Fruit fly (Drosophila melanogaster) whole organism, embryonic: Measurements from ENCODE around the gene fmt.

Experiments used
- Abd-B ChIP-seq: fragments of 200-800 bp; sonication (Bioruptor generic); optimal IDR thresholded peaks from 2 replicates; lab custom pipeline; 2018; ENCODE audit warnings: missing biosample characterization, mild to moderate bottlenecking, missing genetic modification characterization, moderate library complexity
- CG10654 ChIP-seq: fragments of 200-800 bp; sonication (Bioruptor generic); optimal IDR thresholded peaks from 2 replicates; lab custom pipeline; 2016; ENCODE audit warnings: missing biosample characterization, missing genetic modification characterization
- CG10959 ChIP-seq: fragments of 200-800 bp; sonication (Bioruptor generic); IDR thresholded peaks from 2 replicates; pipeline ENCODE4 v1.3.6; 2022; ENCODE audit warnings: missing biosample characterization, missing genetic modification characterization
- CG11093 ChIP-seq: fragments of 200-800 bp; sonication (Bioruptor generic); IDR thresholded peaks from 3 replicates; pipeline ENCODE4 v1.3.6; 2022; ENCODE audit warnings: missing biosample characterization, missing genetic modification characterization
- CG11504 ChIP-seq: fragments of 200-800 bp; sonication (Bioruptor generic); optimal IDR thresholded peaks from 3 replicates; lab custom pipeline; 2019; ENCODE audit warnings: missing biosample characterization, mild to moderate bottlenecking, missing genetic modification characterization, moderate library complexity
- CG12155 ChIP-seq: fragments of 200-800 bp; sonication (Bioruptor generic); optimal IDR thresholded peaks from 3 replicates; lab custom pipeline; 2016; ENCODE audit warnings: missing biosample characterization, missing genetic modification characterization
- CG13123 ChIP-seq: fragments of 200-800 bp; sonication (Bioruptor generic); optimal IDR thresholded peaks from 2 replicates; lab custom pipeline; 2016; ENCODE audit warnings: missing biosample characterization, missing genetic modification characterization
- CG14710 ChIP-seq: fragments of 200-800 bp; sonication (Bioruptor generic); optimal IDR thresholded peaks from 3 replicates; lab custom pipeline; 2019; ENCODE audit warnings: missing biosample characterization, mild to moderate bottlenecking, missing genetic modification characterization, moderate library complexity
- CG1529 ChIP-seq: fragments of 200-800 bp; sonication (Bioruptor generic); optimal IDR thresholded peaks from 3 replicates; lab custom pipeline; 2018; ENCODE audit warnings: missing biosample characterization, missing genetic modification characterization
- CG15479 ChIP-seq: fragments of 200-800 bp; sonication (Bioruptor generic); optimal IDR thresholded peaks from 3 replicates; lab custom pipeline; 2019; ENCODE audit warnings: missing biosample characterization, mild to moderate bottlenecking, missing genetic modification characterization, moderate library complexity
- CG3163 ChIP-seq: fragments of 200-800 bp; sonication (Bioruptor generic); optimal IDR thresholded peaks from 3 replicates; lab custom pipeline; 2016; ENCODE audit warnings: missing biosample characterization, missing genetic modification characterization
- CG4820 ChIP-seq: fragments of 200-800 bp; sonication (Bioruptor generic); optimal IDR thresholded peaks from 3 replicates; lab custom pipeline; 2016; ENCODE audit warnings: missing biosample characterization, missing genetic modification characterization
- CG8944 ChIP-seq: fragments of 200-800 bp; sonication (Bioruptor generic); optimal IDR thresholded peaks from 3 replicates; lab custom pipeline; 2016; ENCODE audit warnings: missing biosample characterization, missing genetic modification characterization
- CG9727 ChIP-seq: fragments of 200-800 bp; sonication (Bioruptor generic); optimal IDR thresholded peaks from 3 replicates; lab custom pipeline; 2017; ENCODE audit warnings: missing biosample characterization, mild to moderate bottlenecking, missing genetic modification characterization
- CG9797 ChIP-seq: fragments of 200-800 bp; sonication (Bioruptor generic); optimal IDR thresholded peaks from 3 replicates; lab custom pipeline; 2018; ENCODE audit warnings: missing biosample characterization, mild to moderate bottlenecking, missing genetic modification characterization
- Camta ChIP-seq: fragments of 200-800 bp; sonication (Bioruptor generic); optimal IDR thresholded peaks from 2 replicates; lab custom pipeline; 2016; ENCODE audit warnings: missing biosample characterization, missing genetic modification characterization
- Dbx ChIP-seq: fragments of 200-800 bp; sonication (Bioruptor generic); IDR thresholded peaks from 3 replicates; pipeline ENCODE4 v1.3.6; 2022; ENCODE audit warnings: missing biosample characterization, missing genetic modification characterization
- Dek ChIP-seq: fragments of 200-800 bp; sonication (Bioruptor generic); optimal IDR thresholded peaks from 3 replicates; lab custom pipeline; 2019; ENCODE audit warnings: missing biosample characterization, mild to moderate bottlenecking, missing genetic modification characterization, moderate library complexity
- Doc2 ChIP-seq: fragments of 200-800 bp; sonication (Bioruptor generic); IDR thresholded peaks from 2 replicates; pipeline ENCODE4 v1.3.6; 2022; ENCODE audit warnings: missing biosample characterization, missing genetic modification characterization
- Dp ChIP-seq: fragments of 200-800 bp; sonication (Bioruptor generic); optimal IDR thresholded peaks from 2 replicates; lab custom pipeline; 2018; ENCODE audit warnings: missing biosample characterization, mild to moderate bottlenecking, missing genetic modification characterization, moderate library complexity
- E2f1 ChIP-seq: fragments of 200-800 bp; sonication (Bioruptor generic); IDR thresholded peaks from 2 replicates; pipeline ENCODE4 v1.3.6; 2022; ENCODE audit warnings: missing biosample characterization, missing genetic modification characterization
- Elba2 ChIP-seq: fragments of 200-800 bp; sonication (Bioruptor generic); optimal IDR thresholded peaks from 3 replicates; lab custom pipeline; 2016; ENCODE audit warnings: missing biosample characterization, missing genetic modification characterization
- Hsf ChIP-seq: fragments of 200-800 bp; sonication (Bioruptor generic); optimal IDR thresholded peaks from 3 replicates; lab custom pipeline; 2016; ENCODE audit warnings: missing biosample characterization, missing genetic modification characterization
- Lim3 ChIP-seq: fragments of 200-800 bp; sonication (Bioruptor generic); IDR thresholded peaks from 2 replicates; pipeline ENCODE4 v1.3.6; 2022; ENCODE audit warnings: missing biosample characterization, missing genetic modification characterization
- MBD-R2 ChIP-seq: fragments of 200-800 bp; sonication (Bioruptor generic); IDR thresholded peaks from 2 replicates; pipeline ENCODE4 v1.3.6; 2022; ENCODE audit warnings: missing biosample characterization, missing genetic modification characterization
- NC2α ChIP-seq: fragments of 200-800 bp; sonication (Bioruptor generic); optimal IDR thresholded peaks from 2 replicates; lab custom pipeline; 2016; ENCODE audit warnings: missing biosample characterization, missing genetic modification characterization
- Scr ChIP-seq: fragments of 200-800 bp; sonication (Bioruptor generic); IDR thresholded peaks from 2 replicates; pipeline ENCODE4 v1.3.6; 2022; ENCODE audit warnings: missing biosample characterization, missing genetic modification characterization; ENCODE audit not compliant: partially characterized antibody
- Xbp1 ChIP-seq: fragments of 200-800 bp; sonication (Bioruptor generic); optimal IDR thresholded peaks from 3 replicates; lab custom pipeline; 2016; ENCODE audit warnings: missing biosample characterization, mild to moderate bottlenecking, missing genetic modification characterization
- Xrp1 ChIP-seq: fragments of 200-800 bp; sonication (Bioruptor generic); IDR thresholded peaks from 2 replicates; pipeline ENCODE4 v1.3.6; 2022; ENCODE audit warnings: missing biosample characterization, missing genetic modification characterization
- ac ChIP-seq: fragments of 200-800 bp; sonication (Bioruptor generic); optimal IDR thresholded peaks from 3 replicates; lab custom pipeline; 2017; ENCODE audit warnings: missing biosample characterization, mild to moderate bottlenecking, missing genetic modification characterization
- ara ChIP-seq: fragments of 200-800 bp; sonication (Bioruptor generic); IDR thresholded peaks from 2 replicates; pipeline ENCODE4 v1.3.6; 2022; ENCODE audit warnings: missing biosample characterization, missing genetic modification characterization
- ash1 ChIP-seq: fragments of 200-800 bp; sonication (Bioruptor generic); optimal IDR thresholded peaks from 2 replicates; lab custom pipeline; 2018; ENCODE audit warnings: missing biosample characterization, mild to moderate bottlenecking, missing genetic modification characterization
- chm ChIP-seq: fragments of 200-800 bp; sonication (Bioruptor generic); IDR thresholded peaks from 2 replicates; pipeline ENCODE4 v1.3.6; 2022; ENCODE audit warnings: missing biosample characterization, missing genetic modification characterization
- crp ChIP-seq, 2 experiments: fragments of 200-800 bp; sonication (Bioruptor generic); optimal IDR thresholded peaks; 2 replicates in 1 of 2; 3 replicates in 1 of 2; lab custom pipeline; 2017; ENCODE audit warnings: missing biosample characterization in 2 of 2, missing genetic modification characterization in 2 of 2, mild to moderate bottlenecking in 1 of 2, moderate library complexity in 1 of 2
- dmrt11E ChIP-seq: fragments of 200-800 bp; sonication (Bioruptor generic); optimal IDR thresholded peaks from 3 replicates; lab custom pipeline; 2018; ENCODE audit warnings: missing biosample characterization, mild to moderate bottlenecking, missing genetic modification characterization, moderate library complexity
- eyg ChIP-seq: fragments of 200-800 bp; sonication (Bioruptor generic); optimal IDR thresholded peaks from 3 replicates; lab custom pipeline; 2016; ENCODE audit warnings: missing biosample characterization, missing genetic modification characterization
- ftz-f1 ChIP-seq: fragments of 200-800 bp; sonication (Bioruptor generic); optimal IDR thresholded peaks from 2 replicates; lab custom pipeline; 2016; ENCODE audit warnings: missing biosample characterization, missing genetic modification characterization
- gsb ChIP-seq: fragments of 200-800 bp; sonication (Bioruptor generic); IDR thresholded peaks from 2 replicates; pipeline ENCODE4 v1.3.6; 2022; ENCODE audit warnings: missing biosample characterization, missing genetic modification characterization
- her ChIP-seq: fragments of 200-800 bp; sonication (Bioruptor generic); optimal IDR thresholded peaks from 2 replicates; lab custom pipeline; 2016; ENCODE audit warnings: missing biosample characterization, missing genetic modification characterization
- otp ChIP-seq: fragments of 200-800 bp; sonication (Bioruptor generic); IDR thresholded peaks from 3 replicates; pipeline ENCODE4, ENCODE4 v1.3.6; 2022; ENCODE audit warnings: missing biosample characterization, missing genetic modification characterization
- pfk ChIP-seq: fragments of 200-800 bp; sonication (Bioruptor generic); optimal IDR thresholded peaks from 2 replicates; lab custom pipeline; 2018; ENCODE audit warnings: missing biosample characterization, mild to moderate bottlenecking, missing genetic modification characterization, moderate library complexity
- phol ChIP-seq: fragments of 200-800 bp; sonication (Bioruptor generic); optimal IDR thresholded peaks from 3 replicates; lab custom pipeline; 2018; ENCODE audit warnings: missing biosample characterization, mild to moderate bottlenecking, missing genetic modification characterization, moderate library complexity
- pum ChIP-seq: fragments of 200-800 bp; sonication (Bioruptor generic); optimal IDR thresholded peaks from 2 replicates; lab custom pipeline; 2016; ENCODE audit warnings: missing biosample characterization, missing genetic modification characterization
- pzg ChIP-seq: fragments of 200-800 bp; sonication (Bioruptor generic); optimal IDR thresholded peaks from 3 replicates; lab custom pipeline; 2018; ENCODE audit warnings: missing biosample characterization, mild to moderate bottlenecking, missing genetic modification characterization, moderate library complexity
- shn ChIP-seq: fragments of 200-800 bp; sonication (Bioruptor generic); optimal IDR thresholded peaks from 3 replicates; lab custom pipeline; 2016; ENCODE audit warnings: missing biosample characterization, missing genetic modification characterization
- stwl ChIP-seq: fragments of 200-800 bp; sonication (Bioruptor generic); optimal IDR thresholded peaks from 3 replicates; lab custom pipeline; 2018; ENCODE audit warnings: missing biosample characterization, mild to moderate bottlenecking, missing genetic modification characterization, moderate library complexity
- tap ChIP-seq: fragments of 200-800 bp; optimal IDR thresholded peaks from 3 replicates; lab custom pipeline; 2019; ENCODE audit warnings: missing biosample characterization, mild to moderate bottlenecking, missing genetic modification characterization, moderate library complexity
- tio ChIP-seq: fragments of 200-800 bp; sonication (Bioruptor generic); optimal IDR thresholded peaks from 2 replicates; lab custom pipeline; 2017; ENCODE audit warnings: missing biosample characterization, missing genetic modification characterization, inconsistent platforms
- trem ChIP-seq: fragments of 200-800 bp; optimal IDR thresholded peaks from 3 replicates; lab custom pipeline; 2019; ENCODE audit warnings: missing biosample characterization, mild to moderate bottlenecking, missing genetic modification characterization, moderate library complexity
- vvl ChIP-seq: fragments of 200-800 bp; sonication (Bioruptor generic); IDR thresholded peaks from 2 replicates; pipeline ENCODE4 v1.3.6; 2022; ENCODE audit warnings: missing biosample characterization, missing genetic modification characterization

The fmt gene

DNA sequence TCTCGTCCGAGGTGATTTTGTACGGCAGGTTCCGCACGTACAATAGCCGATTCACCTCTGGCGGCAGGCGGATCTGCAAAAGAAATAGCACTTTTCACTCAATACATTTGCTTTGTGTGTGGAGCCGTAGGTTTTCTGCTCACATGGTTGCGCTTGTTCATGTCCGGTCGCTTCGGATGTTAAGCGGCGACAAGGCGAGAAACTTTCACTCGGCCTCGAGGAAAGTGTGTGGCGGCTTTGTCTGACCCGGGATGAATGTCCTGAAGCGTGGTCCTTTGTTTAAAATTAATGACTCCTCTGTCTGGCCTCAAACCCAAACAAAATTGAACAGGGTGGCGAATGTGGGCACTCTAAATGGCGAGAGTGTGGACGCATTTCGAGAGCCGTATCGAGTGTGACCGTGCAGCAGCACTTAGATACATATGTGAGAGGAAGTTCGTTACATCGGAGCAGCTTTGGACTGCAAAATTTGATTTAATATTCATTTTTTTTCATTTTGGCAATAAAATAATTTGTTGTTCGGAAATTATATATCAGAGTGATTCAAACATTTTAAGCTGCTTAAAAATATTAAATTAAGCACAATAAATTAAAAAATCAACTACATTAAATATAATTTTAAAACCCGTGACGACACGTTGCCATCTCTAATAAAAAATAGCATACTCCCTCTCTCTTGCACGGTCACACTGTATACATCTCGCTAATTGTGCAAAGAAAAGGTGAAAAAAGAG is 19.3 kb upstream of the fmt start, which contains the start of the genes Sf3b6 and Tnpo (continued):
- TF ChIP-seq CG9727 (GFP tag; lab: Kevin White, UChicago) = peak; percentile 90
- TF ChIP-seq ara (GFP tag; lab: Robert Waterston, UW) = peak; percentile 69
- TF ChIP-seq crp (GFP tag; optimal IDR thresholded peaks at IDR 0.05; lab: Kevin White, UChicago) = peak in 1 of 2 experiments; percentile 68
- peak; percentile 91 for TF ChIP-seq CG12155 (GFP tag; lab: Kevin White, UChicago)
- peak; percentile 91 for TF ChIP-seq CG14710 (tag; lab: Kevin White, UChicago)
- no peak for TF ChIP-seq Dek (tag; lab: Kevin White, UChicago)
- TF ChIP-seq Dbx = peak; percentile 84
- TF ChIP-seq Hsf (GFP tag; lab: Kevin White, UChicago) = peak; percentile 84
- TF ChIP-seq tio (GFP tag; lab: Kevin White, UChicago) = peak; percentile 84
- peak; percentile 55; the same call in 1 of the 2 replicates for TF ChIP-seq Doc2 (GFP tag; lab: Robert Waterston, UW)
- peak; percentile 72 for TF ChIP-seq Elba2 (GFP tag; lab: Kevin White, UChicago)
- peak; percentile 8 for TF ChIP-seq pfk
- TF ChIP-seq gsb (GFP tag; lab: Robert Waterston, UW) = peak; percentile 58
- TF ChIP-seq her (GFP tag; lab: Kevin White, UChicago) = peak; percentile 9
- TF ChIP-seq MBD-R2 (GFP tag; lab: Robert Waterston, UW) = peak; percentile 79
- peak; percentile 43 for TF ChIP-seq CG8944 (GFP tag; lab: Kevin White, UChicago)
- peak; percentile 59; the same call in 2 of the 3 replicates for TF ChIP-seq CG11093
- TF ChIP-seq ac (GFP tag; lab: Kevin White, UChicago) = no peak
- peak; percentile 16 for TF ChIP-seq CG3163 (GFP tag; lab: Kevin White, UChicago)
- TF ChIP-seq NC2α (GFP tag; lab: Kevin White, UChicago) = peak; percentile 35
- no peak for TF ChIP-seq CG11504
- TF ChIP-seq CG10654 (GFP tag; lab: Kevin White, UChicago) = peak; percentile 67
- peak; percentile 91 for TF ChIP-seq phol (tag; lab: Kevin White, UChicago)
- peak; percentile 90 for TF ChIP-seq Xbp1 (GFP tag; lab: Kevin White, UChicago)
- TF ChIP-seq eyg (GFP tag; lab: Kevin White, UChicago) = peak; percentile 23
- no peak for TF ChIP-seq ash1
- peak; percentile 44 for TF ChIP-seq CG1529 (GFP tag; lab: Kevin White, UChicago)
- TF ChIP-seq trem = peak; percentile 85
- peak; percentile 74 for TF ChIP-seq CG15479 (GFP tag; lab: Kevin White, UChicago)
- TF ChIP-seq CG10959 (GFP tag; lab: Robert Waterston, UW) = peak; percentile 61; the same call in 1 of the 2 replicates
- no peak for TF ChIP-seq tap (tag; lab: Kevin White, UChicago)
- TF ChIP-seq otp (GFP tag; lab: Robert Waterston, UW) = no peak; the same call in 2 of the 3 replicates
- peak; percentile 21 for TF ChIP-seq Dp (GFP tag; lab: Kevin White, UChicago)
- TF ChIP-seq Abd-B (GFP tag; lab: Kevin White, UChicago) = no peak
- TF ChIP-seq ftz-f1 = no peak
- TF ChIP-seq CG13123 (GFP tag; lab: Kevin White, UChicago) = peak; percentile 63
- peak; percentile 47 for TF ChIP-seq stwl (tag; lab: Kevin White, UChicago)
- TF ChIP-seq Lim3 = no peak
- TF ChIP-seq Xrp1 = peak; percentile 82
- peak; percentile 74 for TF ChIP-seq Scr
- peak; percentile 88 for TF ChIP-seq vvl (GFP tag; lab: Robert Waterston, UW)
- peak; percentile 56; the same call in 1 of the 2 replicates for TF ChIP-seq chm (GFP tag; lab: Robert Waterston, UW)
- peak; percentile 62 for TF ChIP-seq shn (GFP tag; lab: Kevin White, UChicago)
- peak; percentile 78 for TF ChIP-seq pum (GFP tag; lab: Kevin White, UChicago)
- peak; percentile 86 for TF ChIP-seq dmrt11E
- peak; percentile 69 for TF ChIP-seq Camta (GFP tag; lab: Kevin White, UChicago)
- TF ChIP-seq CG4820 = peak; percentile 80
- peak; percentile 99 for TF ChIP-seq CG9797 (GFP tag; lab: Kevin White, UChicago)
- TF ChIP-seq pzg (GFP tag; lab: Kevin White, UChicago) = peak; percentile 74
- TF ChIP-seq E2f1 (GFP tag; lab: Robert Waterston, UW) = peak; percentile 79
